Worm (Caenorhabditis elegans): Measurements from ENCODE around the gene vha-12.

ce11 chrX:4218174-4218573, 27.3 kb downstream of the vha-12 start, which contains the start of gene W01H2.2:
- no peak for TF ChIP-seq aly-2 (tag; optimal IDR thresholded peaks at IDR 0.05)
- no peak for TF ChIP-seq lin-15B (tag; optimal IDR thresholded peaks at IDR 0.05)
- no peak for TF ChIP-seq snpc-4 (tag; optimal IDR thresholded peaks at IDR 0.05)
- TF ChIP-seq elt-3 (tag; optimal IDR thresholded peaks at IDR 0.05): no peak
- TF ChIP-seq ama-1 (optimal IDR thresholded peaks at IDR 0.05): no peak
- no peak for TF ChIP-seq egl-27 (tag; optimal IDR thresholded peaks at IDR 0.05)
- TF ChIP-seq nhr-237 (tag; optimal IDR thresholded peaks at IDR 0.05): no peak
- no peak for TF ChIP-seq pqm-1 (tag; optimal IDR thresholded peaks at IDR 0.05)
- TF ChIP-seq nhr-11 (tag; optimal IDR thresholded peaks at IDR 0.05): no peak
- no peak for TF ChIP-seq R02D3.7 (tag; optimal IDR thresholded peaks at IDR 0.05)
